Worm (Caenorhabditis elegans) whole organism, L3 larva: ENCODE data around the gene srh-180.

Experiments
- fkh-10 ChIP-seq: sonication (generic microtip); optimal IDR thresholded peaks from 2 replicates; lab custom pipeline; 2017; ENCODE audit warnings: missing biosample characterization, missing genetic modification reagents, missing genetic modification characterization
- nhr-23 ChIP-seq: fragments of 150-350 bp; optimal IDR thresholded peaks from 2 replicates; lab custom pipeline; 2014; ENCODE audit warnings: missing biosample characterization, missing genetic modification reagents, missing genetic modification characterization
- nhr-76 ChIP-seq: fragments of 150-350 bp; sonication (generic microtip); optimal IDR thresholded peaks from 5 replicates; lab custom pipeline; 2014; ENCODE audit warnings: missing biosample characterization, missing genetic modification characterization

- TF ChIP-seq nhr-76 (tag; lab: Kevin White, UChicago) (no peak), fkh-10 (GFP tag; lab: Kevin White, UChicago) (no peak), nhr-23 (tag; lab: Kevin White, UChicago) (no peak)
These were observed 31.6 kb upstream of the srh-180 start, which contains the start of gene F28G4.4 for ce11 chrV:16285794-16286193.
